Worm (Caenorhabditis elegans) whole organism, late embryonic: Measurements from ENCODE around the gene srw-62.

Experiments used
- C38D4.7 ChIP-seq: fragments of 200-800 bp; sonication (Bioruptor generic); optimal IDR thresholded peaks from 2 replicates; lab custom pipeline; 2018; ENCODE audit warnings: mild to moderate bottlenecking, missing genetic modification characterization, moderate library complexity, missing compliant biosample characterization
- F13H6.1 ChIP-seq: sonication (generic microtip); optimal IDR thresholded peaks from 2 replicates; lab custom pipeline; 2016; ENCODE audit warnings: missing genetic modification characterization, missing compliant biosample characterization
- ceh-31 ChIP-seq: sonication (generic microtip); optimal IDR thresholded peaks from 2 replicates; lab custom pipeline; 2016; ENCODE audit warnings: missing genetic modification characterization, missing compliant biosample characterization
- fkh-10 ChIP-seq: fragments of 150-350 bp; optimal IDR thresholded peaks from 2 replicates; lab custom pipeline; 2014; ENCODE audit warnings: missing biosample characterization, missing genetic modification reagents, missing genetic modification characterization
- fkh-6 ChIP-seq: sonication (generic microtip); optimal IDR thresholded peaks from 2 replicates; lab custom pipeline; 2016; ENCODE audit warnings: missing genetic modification characterization, missing compliant biosample characterization
- hlh-15 ChIP-seq: sonication (generic microtip); optimal IDR thresholded peaks from 2 replicates; lab custom pipeline; 2016; ENCODE audit warnings: missing genetic modification characterization, missing compliant biosample characterization
- nhr-232 ChIP-seq: sonication (generic microtip); optimal IDR thresholded peaks from 2 replicates; lab custom pipeline; 2016; ENCODE audit warnings: missing genetic modification characterization, missing compliant biosample characterization
- pax-1 ChIP-seq: fragments of 150-350 bp; optimal IDR thresholded peaks from 2 replicates; lab custom pipeline; 2014; ENCODE audit warnings: missing biosample characterization, missing genetic modification characterization
- rnt-1 ChIP-seq: sonication (generic microtip); optimal IDR thresholded peaks from 2 replicates; lab custom pipeline; 2016; ENCODE audit warnings: missing genetic modification characterization, missing compliant biosample characterization
- ttx-3 ChIP-seq: sonication (generic microtip); optimal IDR thresholded peaks from 2 replicates; lab custom pipeline; 2016; ENCODE audit warnings: missing genetic modification reagents, missing genetic modification characterization, missing compliant biosample characterization

The srw-62 gene

ce11 chrII:7873843-7874372 is 48.7 kb downstream of the srw-62 start, which contains the start of gene T01H3.3:
Gene T01H3.3 (minus strand): TSS chrII:7873893.
- TF ChIP-seq ttx-3 (tag; lab: Kevin White, UChicago): no peak
- no peak for TF ChIP-seq fkh-6 (tag; lab: Kevin White, UChicago)
- no peak for TF ChIP-seq C38D4.7 (GFP tag; lab: Kevin White, UChicago)
- no peak for TF ChIP-seq pax-1 (tag; lab: Kevin White, UChicago)
- TF ChIP-seq fkh-10: no peak
- TF ChIP-seq rnt-1: no peak
- no peak for TF ChIP-seq hlh-15
- no peak for TF ChIP-seq F13H6.1
- TF ChIP-seq ceh-31 (tag; lab: Kevin White, UChicago): no peak
- no peak for TF ChIP-seq nhr-232 (tag; lab: Kevin White, UChicago)
